Worm (Caenorhabditis elegans): ENCODE results near the gene unc-39.

- TF ChIP-seq snpc-1.1 (tag; optimal IDR thresholded peaks at IDR 0.05; ENCODE audit: insufficient read depth) (peak; percentile 43), unc-62 (GFP tag; optimal IDR thresholded peaks at IDR 0.05) (no peak)
Observed at ce11 chrV:14355738-14356368, 17.0 kb upstream of the unc-39 start, which contains the start of gene cyn-1.

Measured in whole organism, young adult.